Fruit fly (Drosophila melanogaster) whole organism, prepupa: ENCODE data around the gene CG3528.
A peak's percentile ranks its signal among the peaks of the same experiment; 100 is the strongest.

ENCODE experiments used
- Blimp-1 ChIP-seq: fragments of 200-800 bp; sonication (Bioruptor generic); optimal IDR thresholded peaks from 3 replicates; lab custom pipeline; 2017; ENCODE audit warnings: missing biosample characterization, missing genetic modification characterization, mild to moderate bottlenecking, moderate library complexity, missing genetic modification reagents
- CG10631 ChIP-seq: fragments of 200-800 bp; sonication (Bioruptor generic); optimal IDR thresholded peaks from 2 replicates; lab custom pipeline; 2016; ENCODE audit warnings: missing biosample characterization, missing genetic modification characterization
- CG11294 ChIP-seq: fragments of 200-800 bp; sonication (Bioruptor generic); IDR thresholded peaks from 2 replicates; pipeline ENCODE4 v1.3.6; 2022; ENCODE audit warnings: missing biosample characterization, missing genetic modification characterization
- CG11762 ChIP-seq: fragments of 200-800 bp; sonication (Bioruptor generic); optimal IDR thresholded peaks from 3 replicates; lab custom pipeline; 2016; ENCODE audit warnings: missing biosample characterization, missing genetic modification characterization; ENCODE audit not compliant: insufficient read depth
- CG11902 ChIP-seq: fragments of 200-800 bp; sonication (Bioruptor generic); optimal IDR thresholded peaks from 3 replicates; lab custom pipeline; 2016; ENCODE audit warnings: missing biosample characterization, missing genetic modification characterization
- CG15336 ChIP-seq: fragments of 200-800 bp; sonication (Bioruptor generic); IDR thresholded peaks from 2 replicates; pipeline ENCODE4 v1.3.6; 2022; ENCODE audit warnings: missing biosample characterization, missing genetic modification characterization
- CG1621 ChIP-seq: fragments of 200-800 bp; sonication (Bioruptor generic); optimal IDR thresholded peaks from 3 replicates; lab custom pipeline; 2018; ENCODE audit warnings: missing biosample characterization, mild to moderate bottlenecking, missing genetic modification characterization
- CG3032 ChIP-seq: fragments of 200-800 bp; optimal IDR thresholded peaks from 2 replicates; lab custom pipeline; 2019; ENCODE audit warnings: missing biosample characterization, mild to moderate bottlenecking, missing genetic modification characterization, moderate library complexity
- CG31627 ChIP-seq: fragments of 200-800 bp; sonication (Bioruptor generic); optimal IDR thresholded peaks from 3 replicates; lab custom pipeline; 2016; ENCODE audit warnings: missing biosample characterization, missing genetic modification characterization
- CG3919 ChIP-seq: fragments of 200-800 bp; sonication (Bioruptor generic); optimal IDR thresholded peaks from 3 replicates; lab custom pipeline; 2016; ENCODE audit warnings: missing biosample characterization, missing genetic modification characterization
- CG4318 ChIP-seq: fragments of 200-800 bp; sonication (Bioruptor generic); optimal IDR thresholded peaks from 3 replicates; lab custom pipeline; 2017; ENCODE audit warnings: missing biosample characterization, mild to moderate bottlenecking, missing genetic modification characterization
- CG6276 ChIP-seq: fragments of 200-800 bp; sonication (Bioruptor generic); optimal IDR thresholded peaks from 2 replicates; lab custom pipeline; 2017; ENCODE audit warnings: missing biosample characterization, mild to moderate bottlenecking, missing genetic modification characterization
- CG6792 ChIP-seq: fragments of 200-800 bp; sonication (Bioruptor generic); optimal IDR thresholded peaks from 3 replicates; lab custom pipeline; 2016; ENCODE audit warnings: missing biosample characterization, missing genetic modification characterization
- CG6854 ChIP-seq: fragments of 200-800 bp; sonication (Bioruptor generic); optimal IDR thresholded peaks from 2 replicates; lab custom pipeline; 2017; ENCODE audit warnings: missing biosample characterization, mild to moderate bottlenecking, missing genetic modification characterization
- CG7368 ChIP-seq: fragments of 200-800 bp; sonication (Bioruptor generic); optimal IDR thresholded peaks from 3 replicates; lab custom pipeline; 2016; ENCODE audit warnings: missing biosample characterization, missing genetic modification characterization
- CG8119 ChIP-seq: fragments of 200-800 bp; sonication (Bioruptor generic); IDR thresholded peaks from 3 replicates; pipeline ENCODE4 v1.3.6; 2022; ENCODE audit warnings: missing biosample characterization, missing genetic modification characterization
- CG8319 ChIP-seq: fragments of 200-800 bp; sonication (Bioruptor generic); optimal IDR thresholded peaks from 3 replicates; lab custom pipeline; 2016; ENCODE audit warnings: missing biosample characterization, missing genetic modification characterization
- CG8632 ChIP-seq: fragments of 200-800 bp; sonication (Bioruptor generic); optimal IDR thresholded peaks from 3 replicates; lab custom pipeline; 2016; ENCODE audit warnings: missing biosample characterization, missing genetic modification characterization
- CG9139 ChIP-seq: fragments of 200-800 bp; sonication (Bioruptor generic); optimal IDR thresholded peaks from 3 replicates; lab custom pipeline; 2017; ENCODE audit warnings: missing biosample characterization, mild to moderate bottlenecking, missing genetic modification characterization
- Eip75B ChIP-seq: fragments of 200-800 bp; sonication (Bioruptor generic); optimal IDR thresholded peaks from 3 replicates; lab custom pipeline; 2016; ENCODE audit warnings: missing biosample characterization, missing genetic modification characterization
- Eip93F ChIP-seq: fragments of 200-800 bp; sonication (Bioruptor generic); optimal IDR thresholded peaks from 2 replicates; lab custom pipeline; 2016; ENCODE audit warnings: missing biosample characterization, mild to moderate bottlenecking, missing genetic modification characterization
- Ets21C ChIP-seq: fragments of 200-800 bp; sonication (Bioruptor generic); optimal IDR thresholded peaks from 3 replicates; lab custom pipeline; 2016; ENCODE audit warnings: missing biosample characterization, missing genetic modification characterization
- Ets96B ChIP-seq: fragments of 200-800 bp; optimal IDR thresholded peaks from 2 replicates; lab custom pipeline; 2019; ENCODE audit warnings: missing biosample characterization, mild to moderate bottlenecking, missing genetic modification characterization, moderate library complexity
- Gug ChIP-seq: fragments of 200-800 bp; sonication (Bioruptor generic); IDR thresholded peaks from 2 replicates; pipeline ENCODE4 v1.3.6; 2022; ENCODE audit warnings: missing biosample characterization, missing genetic modification characterization
- Hr38 ChIP-seq: sonication (Bioruptor generic); optimal IDR thresholded peaks from 2 replicates; lab custom pipeline; 2016; ENCODE audit warnings: missing biosample characterization, missing genetic modification characterization
- Hr39 ChIP-seq: fragments of 200-800 bp; sonication (Bioruptor generic); optimal IDR thresholded peaks from 2 replicates; lab custom pipeline; 2016; ENCODE audit warnings: missing biosample characterization, missing genetic modification characterization
- Hr4 ChIP-seq: fragments of 200-800 bp; sonication (Bioruptor generic); optimal IDR thresholded peaks from 3 replicates; lab custom pipeline; 2016; ENCODE audit warnings: missing biosample characterization, missing genetic modification characterization
- Lpt ChIP-seq: fragments of 200-800 bp; sonication (Bioruptor generic); optimal IDR thresholded peaks from 3 replicates; lab custom pipeline; 2016; ENCODE audit warnings: missing biosample characterization, missing genetic modification characterization
- Met ChIP-seq: fragments of 200-800 bp; sonication (Bioruptor generic); optimal IDR thresholded peaks from 3 replicates; lab custom pipeline; 2016; ENCODE audit warnings: missing biosample characterization, missing genetic modification characterization
- OdsH ChIP-seq: fragments of 200-800 bp; sonication (Bioruptor generic); optimal IDR thresholded peaks from 3 replicates; lab custom pipeline; 2016; ENCODE audit warnings: missing biosample characterization, missing genetic modification characterization
- Smox ChIP-seq: fragments of 200-800 bp; sonication (Bioruptor generic); optimal IDR thresholded peaks from 3 replicates; lab custom pipeline; 2016; ENCODE audit warnings: missing biosample characterization, missing genetic modification characterization
- Sox102F ChIP-seq: fragments of 200-800 bp; sonication (Bioruptor generic); optimal IDR thresholded peaks from 2 replicates; lab custom pipeline; 2016; ENCODE audit warnings: missing biosample characterization, mild to moderate bottlenecking, missing genetic modification characterization
- Sox14 ChIP-seq: fragments of 200-800 bp; sonication (Bioruptor generic); optimal IDR thresholded peaks from 3 replicates; lab custom pipeline; 2016; ENCODE audit warnings: missing biosample characterization, missing genetic modification characterization
- Sox15 ChIP-seq: fragments of 200-800 bp; sonication (Bioruptor generic); optimal IDR thresholded peaks from 3 replicates; lab custom pipeline; 2016; ENCODE audit warnings: missing biosample characterization, missing genetic modification characterization
- acj6 ChIP-seq: fragments of 200-800 bp; sonication (Bioruptor generic); optimal IDR thresholded peaks from 3 replicates; lab custom pipeline; 2016; ENCODE audit warnings: missing biosample characterization, missing genetic modification characterization
- cyc ChIP-seq: fragments of 200-800 bp; sonication (Bioruptor generic); optimal IDR thresholded peaks from 3 replicates; lab custom pipeline; 2016; ENCODE audit warnings: missing biosample characterization, missing genetic modification characterization
- dsx ChIP-seq: fragments of 200-800 bp; optimal IDR thresholded peaks from 3 replicates; lab custom pipeline; 2019; ENCODE audit warnings: missing biosample characterization, mild to moderate bottlenecking, missing genetic modification characterization, moderate library complexity; ENCODE audit not compliant: poor library complexity, severe bottlenecking
- esn ChIP-seq: fragments of 200-800 bp; sonication (Bioruptor generic); optimal IDR thresholded peaks from 2 replicates; lab custom pipeline; 2016; ENCODE audit warnings: missing biosample characterization, mild to moderate bottlenecking, missing genetic modification characterization, moderate library complexity
- fd85E ChIP-seq: fragments of 200-800 bp; sonication (Bioruptor generic); optimal IDR thresholded peaks from 3 replicates; lab custom pipeline; 2016; ENCODE audit warnings: missing biosample characterization, missing genetic modification characterization
- fkh ChIP-seq: fragments of 200-800 bp; sonication (Bioruptor generic); optimal IDR thresholded peaks from 3 replicates; lab custom pipeline; 2017; ENCODE audit warnings: missing biosample characterization, mild to moderate bottlenecking, missing genetic modification characterization, moderate library complexity
- net ChIP-seq: fragments of 200-800 bp; sonication (Bioruptor generic); optimal IDR thresholded peaks from 3 replicates; lab custom pipeline; 2016; ENCODE audit warnings: missing biosample characterization, missing genetic modification characterization
- pdm3 ChIP-seq: fragments of 200-800 bp; sonication (Bioruptor generic); optimal IDR thresholded peaks from 3 replicates; lab custom pipeline; 2016; ENCODE audit warnings: missing biosample characterization, missing genetic modification characterization
- salr ChIP-seq, 2 experiments: fragments of 200-800 bp; sonication (Bioruptor generic); optimal IDR thresholded peaks; 3 replicates each; lab custom pipeline; 2016 to 2018; ENCODE audit warnings: missing biosample characterization in 2 of 2, missing genetic modification characterization in 2 of 2, mild to moderate bottlenecking in 1 of 2
- spab ChIP-seq: fragments of 200-800 bp; sonication (Bioruptor generic); optimal IDR thresholded peaks from 2 replicates; lab custom pipeline; 2017; ENCODE audit warnings: missing biosample characterization, mild to moderate bottlenecking, missing genetic modification characterization, missing genetic modification reagents
- svp ChIP-seq: fragments of 200-800 bp; sonication (Bioruptor generic); peaks from one replicate; lab custom pipeline; 2016; ENCODE audit warnings: missing biosample characterization, missing genetic modification characterization
- topi ChIP-seq: fragments of 200-800 bp; sonication (Bioruptor generic); optimal IDR thresholded peaks from 3 replicates; lab custom pipeline; 2016; ENCODE audit warnings: missing biosample characterization, missing genetic modification characterization
- vri ChIP-seq: fragments of 200-800 bp; sonication (Bioruptor generic); optimal IDR thresholded peaks from 3 replicates; lab custom pipeline; 2016; ENCODE audit warnings: missing biosample characterization, mild to moderate bottlenecking, missing genetic modification characterization

The CG3528 gene

DNA sequence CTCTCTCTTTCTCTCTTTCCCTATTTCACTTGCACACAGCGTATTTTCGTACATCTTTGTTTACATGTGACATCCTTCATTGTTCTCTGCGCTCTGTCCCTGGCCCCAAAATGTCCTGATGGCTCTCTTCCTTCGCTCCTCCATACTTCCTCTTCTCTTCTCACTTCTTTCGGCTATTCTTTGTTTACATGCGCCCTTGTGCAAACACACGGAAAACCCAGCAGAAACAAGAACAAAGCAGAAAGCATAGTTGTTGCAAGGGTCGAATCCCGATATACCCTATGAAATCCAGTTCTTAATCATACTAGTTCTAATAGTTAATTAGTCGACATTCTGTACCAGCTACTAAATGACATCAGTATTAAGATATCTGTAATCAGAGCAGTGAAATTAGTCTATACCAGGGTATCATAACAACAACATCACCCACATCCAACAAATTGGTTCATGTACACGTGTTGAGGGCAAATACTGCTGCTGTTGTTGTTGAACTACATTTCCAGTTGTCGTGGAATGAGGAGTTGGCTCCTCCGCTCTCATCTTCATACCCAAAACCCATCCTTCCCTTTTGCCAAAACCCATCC is 23.2 kb downstream of the CG3528 start (continued):
- no peak for TF ChIP-seq CG10631 (GFP tag; lab: Kevin White, UChicago)
- no peak for TF ChIP-seq fd85E
- no peak for TF ChIP-seq CG1621
- TF ChIP-seq CG11294 (GFP tag; lab: Robert Waterston, UW): no peak
- no peak for TF ChIP-seq Ets21C (GFP tag; lab: Kevin White, UChicago)
- TF ChIP-seq topi (GFP tag; lab: Kevin White, UChicago): peak; percentile 4
- TF ChIP-seq CG31627: no peak

DNA sequence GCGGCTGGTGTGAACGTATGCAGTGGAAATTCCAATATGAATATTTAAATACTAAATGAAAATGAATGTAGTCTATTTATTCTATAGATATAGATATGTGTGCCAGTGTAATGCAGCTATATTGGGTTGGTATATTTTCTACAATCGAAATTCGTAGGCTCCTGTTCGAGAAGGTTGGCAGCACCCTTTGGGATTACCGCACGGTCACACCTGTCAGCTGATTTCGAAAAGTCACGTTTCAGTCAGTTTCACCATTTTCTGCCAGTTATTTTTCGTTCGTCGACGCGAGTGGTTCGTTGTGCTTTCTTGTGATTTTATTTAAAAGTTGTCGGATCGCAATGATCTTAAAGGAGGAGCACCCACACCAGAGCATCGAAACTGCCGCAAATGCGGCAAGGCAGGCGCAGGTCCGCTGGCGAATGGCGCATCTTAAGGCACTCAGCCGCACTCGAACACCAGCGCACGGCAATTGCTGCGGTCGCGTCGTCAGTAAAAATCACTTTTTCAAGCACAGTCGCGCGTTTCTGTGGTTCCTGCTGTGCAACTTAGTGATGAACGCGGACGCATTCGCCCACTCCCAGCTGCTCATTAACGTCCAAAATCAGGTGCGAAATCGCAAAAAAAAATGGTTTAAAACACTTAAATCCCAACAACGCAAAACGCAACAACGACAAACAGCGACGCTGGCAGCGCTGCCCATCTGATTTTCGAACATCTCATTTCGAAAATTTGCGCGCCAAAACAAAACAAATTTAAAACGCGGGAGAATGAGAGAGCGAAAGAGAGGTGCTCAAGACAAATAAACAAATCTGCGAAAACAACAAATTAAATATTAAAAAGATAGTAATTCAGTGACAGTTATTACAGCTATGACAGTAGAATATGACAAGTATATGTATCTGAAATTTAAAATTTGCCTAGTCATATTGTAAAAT is 24.9 kb downstream of the CG3528 start, which contains the start of gene oaf:
Gene oaf (plus strand): TSS at position 264 of the 935 bp plus-strand sequence.
- peak; percentile 65 for TF ChIP-seq svp
- peak; percentile 41 for TF ChIP-seq Ets21C (GFP tag; lab: Kevin White, UChicago)
- TF ChIP-seq Sox102F (GFP tag; lab: Kevin White, UChicago): peak; percentile 34
- peak; percentile 45 for TF ChIP-seq CG3032 (tag; lab: Kevin White, UChicago)
- peak; percentile 37 for TF ChIP-seq topi (GFP tag; lab: Kevin White, UChicago)
- peak; percentile 49 for TF ChIP-seq acj6 (GFP tag; lab: Kevin White, UChicago)
- no peak for TF ChIP-seq CG11902 (GFP tag; lab: Kevin White, UChicago)
- TF ChIP-seq net (GFP tag; lab: Kevin White, UChicago): no peak
- TF ChIP-seq CG15336 (GFP tag; lab: Robert Waterston, UW): no peak
- no peak for TF ChIP-seq spab (GFP tag; lab: Kevin White, UChicago)
- peak; percentile 64 for TF ChIP-seq CG31627
- TF ChIP-seq Ets96B (tag; lab: Kevin White, UChicago): peak; percentile 26
- peak; percentile 1 for TF ChIP-seq dsx (GFP tag; lab: Kevin White, UChicago)
- TF ChIP-seq salr (GFP tag; optimal IDR thresholded peaks at IDR 0.05; lab: Kevin White, UChicago): no peak
- TF ChIP-seq CG8632 (GFP tag; lab: Kevin White, UChicago): no peak
- TF ChIP-seq OdsH (GFP tag; lab: Kevin White, UChicago): peak; percentile 50
- no peak for TF ChIP-seq Eip75B
- no peak for TF ChIP-seq Lpt (GFP tag; lab: Kevin White, UChicago)
- peak; percentile 53; the same call in 2 of the 3 replicates for TF ChIP-seq CG8119
- peak; percentile 45 for TF ChIP-seq Sox14 (GFP tag; lab: Kevin White, UChicago)
- TF ChIP-seq CG6276: no peak
- TF ChIP-seq cyc (GFP tag; lab: Kevin White, UChicago): peak; percentile 47
- TF ChIP-seq Eip93F (GFP tag; lab: Kevin White, UChicago): peak; percentile 54
- TF ChIP-seq CG8319 (GFP tag; lab: Kevin White, UChicago): no peak
- peak; percentile 62 for TF ChIP-seq CG6854 (GFP tag; lab: Kevin White, UChicago)
- peak; percentile 56 for TF ChIP-seq esn (GFP tag; lab: Kevin White, UChicago)
- TF ChIP-seq CG11762 (GFP tag; lab: Kevin White, UChicago): no peak
- peak; percentile 19 for TF ChIP-seq CG6792 (GFP tag; lab: Kevin White, UChicago)
- TF ChIP-seq Met (GFP tag; lab: Kevin White, UChicago): peak; percentile 29
- TF ChIP-seq Hr38 (GFP tag; lab: Kevin White, UChicago): no peak
- no peak for TF ChIP-seq CG4318 (GFP tag; lab: Kevin White, UChicago)
- TF ChIP-seq Sox15 (GFP tag; lab: Kevin White, UChicago): peak; percentile 16
- peak; percentile 62 for TF ChIP-seq CG3919 (GFP tag; lab: Kevin White, UChicago)
- TF ChIP-seq Hr39 (GFP tag; lab: Kevin White, UChicago): peak; percentile 32
- TF ChIP-seq Gug (GFP tag; lab: Robert Waterston, UW): 0 out of 2 replicates have a peak, but pooled peaks have one; percentile 11
- no peak for TF ChIP-seq CG9139
- TF ChIP-seq CG1621: no peak
- no peak for TF ChIP-seq CG7368
- peak; percentile 61 for TF ChIP-seq Hr4 (GFP tag; lab: Kevin White, UChicago)
- TF ChIP-seq pdm3 (GFP tag; lab: Kevin White, UChicago): peak; percentile 50
- no peak for TF ChIP-seq Blimp-1 (GFP tag; lab: Kevin White, UChicago)
- peak; percentile 56 for TF ChIP-seq Smox (GFP tag; lab: Kevin White, UChicago)
- TF ChIP-seq vri (GFP tag; lab: Kevin White, UChicago): no peak
- no peak for TF ChIP-seq fkh (GFP tag; lab: Kevin White, UChicago)
